Worm (Caenorhabditis elegans): ENCODE results near the gene C34D4.4.

C34D4.4 gene

DNA sequence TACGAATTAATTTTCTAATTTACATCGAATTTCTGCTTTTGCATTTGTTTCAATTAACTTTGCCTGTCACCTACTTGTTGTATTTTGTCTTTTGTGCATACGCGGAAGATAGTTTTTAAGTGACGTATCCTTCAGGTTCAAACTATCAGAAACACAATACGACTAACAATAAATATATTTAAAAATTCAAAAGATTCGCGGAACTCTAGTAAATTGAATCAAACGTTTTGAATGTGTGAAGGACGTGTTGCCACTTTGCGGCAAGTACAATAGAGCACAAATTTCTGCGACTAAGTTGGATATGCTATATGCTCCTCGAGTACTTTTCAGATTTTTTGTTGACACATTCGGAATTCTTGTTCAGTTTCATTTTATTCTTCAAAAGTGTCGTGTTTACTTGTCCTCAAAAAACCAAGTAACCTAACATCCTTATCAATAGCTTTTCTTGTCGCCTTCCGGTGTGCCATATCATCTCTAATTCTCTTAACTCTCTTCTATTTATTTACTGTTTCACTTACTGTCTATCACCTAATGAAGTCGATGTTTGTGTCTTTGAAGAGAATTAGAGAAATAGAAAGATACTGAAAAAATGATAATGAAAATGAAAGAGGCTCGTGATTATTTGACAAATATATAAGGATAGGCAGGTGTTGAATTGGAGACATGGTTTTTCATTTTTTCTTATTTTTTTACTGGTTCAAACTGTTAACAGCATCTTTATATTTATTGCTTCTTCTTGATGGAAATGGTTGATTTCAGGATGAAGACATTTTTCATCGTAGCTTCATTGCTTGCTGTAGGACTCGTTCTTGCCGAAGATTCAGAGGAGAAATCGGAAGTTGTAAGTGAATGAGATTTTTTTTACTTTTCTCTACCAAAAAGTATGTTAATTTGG lies 39.6 kb downstream of the C34D4.4 start, which contains the start of gene srlf-7 (continued):
- no peak for TF ChIP-seq mef-2 (tag; optimal IDR thresholded peaks at IDR 0.05)
- TF ChIP-seq nhr-85 (tag) = peak; percentile 86
- TF ChIP-seq swsn-7 (tag; optimal IDR thresholded peaks at IDR 0.05) = peak; percentile 2
- TF ChIP-seq lsy-2 (tag; optimal IDR thresholded peaks at IDR 0.05) = peak in 1 of 2 experiments; percentile 31
- peak; percentile 66 for TF ChIP-seq jun-1 (tag; optimal IDR thresholded peaks at IDR 0.05)
- TF ChIP-seq lin-15B (tag; optimal IDR thresholded peaks at IDR 0.05) = no peak
- peak in 5 of 6 experiments; percentile 55 to 98 (median 90) for TF ChIP-seq elt-3 (tag; optimal IDR thresholded peaks at IDR 0.05)

DNA sequence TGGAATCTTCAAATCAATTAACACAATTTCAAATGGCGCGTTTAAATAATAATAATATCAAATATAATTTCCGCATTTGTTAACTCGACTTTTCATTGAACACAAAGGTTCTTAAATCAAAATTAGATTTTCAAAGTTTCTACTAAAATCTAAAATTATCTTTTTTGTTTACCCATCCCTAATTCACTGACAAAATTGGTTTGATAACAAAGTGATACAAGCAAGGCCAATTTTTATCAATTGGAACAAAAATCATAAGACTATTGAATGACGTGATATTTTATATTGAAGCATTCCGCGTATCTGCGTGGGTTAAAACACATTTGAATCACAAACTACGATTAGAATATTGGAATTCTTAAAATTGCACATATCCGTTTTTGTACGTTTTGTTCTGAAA lies 41.2 kb downstream of the C34D4.4 start:
- TF ChIP-seq skn-1 (tag; optimal IDR thresholded peaks at IDR 0.05) = no peak
- peak; percentile 49 for TF ChIP-seq jun-1 (tag; optimal IDR thresholded peaks at IDR 0.05)
- TF ChIP-seq nhr-20 (tag; optimal IDR thresholded peaks at IDR 0.05) = peak; percentile 38
- peak in 3 of 6 experiments; percentile 6 to 73 (median 56) for TF ChIP-seq elt-3 (tag; optimal IDR thresholded peaks at IDR 0.05)
- TF ChIP-seq sup-37 (GFP tag; optimal IDR thresholded peaks at IDR 0.05) = no peak
- peak in 1 of 2 experiments; percentile 28 for TF ChIP-seq lin-35 (GFP tag; optimal IDR thresholded peaks at IDR 0.05)
- no peak for TF ChIP-seq fkh-8 (tag; optimal IDR thresholded peaks at IDR 0.05)
- TF ChIP-seq lin-14 (GFP tag; optimal IDR thresholded peaks at IDR 0.05) = peak; percentile 56
- no peak for TF ChIP-seq ztf-4 (tag; optimal IDR thresholded peaks at IDR 0.05)
- peak; percentile 69 for TF ChIP-seq nhr-71 (tag; optimal IDR thresholded peaks at IDR 0.05)
- TF ChIP-seq hlh-4 (tag; optimal IDR thresholded peaks at IDR 0.05) = no peak
- TF ChIP-seq nhr-90 (tag; optimal IDR thresholded peaks at IDR 0.05; ENCODE audit: poor library complexity) = peak; percentile 27
- peak; percentile 89 for TF ChIP-seq elt-2 (tag; optimal IDR thresholded peaks at IDR 0.05)
- TF ChIP-seq blmp-1 (tag; optimal IDR thresholded peaks at IDR 0.05) = peak; percentile 22
- no peak for TF ChIP-seq egl-27 (tag; optimal IDR thresholded peaks at IDR 0.05)
- TF ChIP-seq ceh-90 (tag; optimal IDR thresholded peaks at IDR 0.05) = no peak

DNA sequence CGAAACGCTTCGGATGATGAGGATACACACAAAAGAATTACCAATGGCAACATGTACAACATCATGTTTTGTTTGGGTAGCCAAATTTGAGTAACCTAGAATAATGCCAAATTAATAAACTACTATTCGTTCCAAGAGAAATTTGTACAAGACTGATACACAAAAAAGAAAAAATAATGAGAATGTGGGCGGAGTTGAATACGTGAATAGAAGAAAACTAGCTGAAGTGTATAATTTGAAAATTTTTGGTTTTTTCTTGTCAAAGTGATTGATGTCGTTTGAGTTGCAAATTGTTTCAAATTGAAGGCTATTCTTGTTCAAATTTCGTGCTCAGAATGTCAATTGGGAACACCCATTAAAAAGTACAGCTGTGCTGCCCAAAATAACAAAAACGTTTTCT lies 42.6 kb downstream of the C34D4.4 start, which contains the start of gene R13A1.5:
Gene R13A1.5 (minus strand): TSS at position 101 of the 400 bp plus-strand sequence.
- TF ChIP-seq nhr-47 (tag; optimal IDR thresholded peaks at IDR 0.05) (no peak), efl-1 (optimal IDR thresholded peaks at IDR 0.05) (no peak), efl-1 (GFP tag; optimal IDR thresholded peaks at IDR 0.05 in 1 of 2) (peak in 1 of 2 experiments; percentile 67)

DNA sequence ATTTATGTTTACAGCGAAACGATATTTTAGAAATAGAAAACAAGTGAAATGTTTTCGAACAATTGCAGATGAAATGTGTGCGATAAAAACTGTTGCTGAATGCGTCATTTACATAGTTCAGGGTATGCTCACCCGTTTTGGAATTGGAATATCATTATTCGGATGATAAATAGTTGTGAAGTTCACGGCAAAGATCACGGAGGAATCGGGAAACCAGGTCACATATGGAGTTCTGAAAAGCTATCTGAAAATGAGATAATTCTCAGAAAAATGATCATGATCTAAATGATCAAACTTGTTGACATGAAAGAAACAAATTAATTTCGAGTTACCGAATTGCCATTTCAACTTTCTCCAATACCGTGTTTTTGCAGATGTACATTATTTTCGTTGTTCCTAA lies 46.6 kb downstream of the C34D4.4 start, which contains the start of gene best-16:
Gene best-16 (minus strand): TSS at position 101 of the 400 bp plus-strand sequence.
- no peak for TF ChIP-seq unc-62 (GFP tag; optimal IDR thresholded peaks at IDR 0.05)
- TF ChIP-seq vab-15 (tag; optimal IDR thresholded peaks at IDR 0.05) = no peak
- no peak for TF ChIP-seq sup-37 (GFP tag; optimal IDR thresholded peaks at IDR 0.05)
- TF ChIP-seq nhr-77 (tag; optimal IDR thresholded peaks at IDR 0.05) = no peak
- no peak for TF ChIP-seq lin-39 (tag; optimal IDR thresholded peaks at IDR 0.05)
- TF ChIP-seq mab-9 (GFP tag; IDR thresholded peaks at IDR 0.05) = no peak
- no peak for TF ChIP-seq hpl-2 (GFP tag; optimal IDR thresholded peaks at IDR 0.05)
- TF ChIP-seq ztf-11 (tag; optimal IDR thresholded peaks at IDR 0.05) = no peak

DNA sequence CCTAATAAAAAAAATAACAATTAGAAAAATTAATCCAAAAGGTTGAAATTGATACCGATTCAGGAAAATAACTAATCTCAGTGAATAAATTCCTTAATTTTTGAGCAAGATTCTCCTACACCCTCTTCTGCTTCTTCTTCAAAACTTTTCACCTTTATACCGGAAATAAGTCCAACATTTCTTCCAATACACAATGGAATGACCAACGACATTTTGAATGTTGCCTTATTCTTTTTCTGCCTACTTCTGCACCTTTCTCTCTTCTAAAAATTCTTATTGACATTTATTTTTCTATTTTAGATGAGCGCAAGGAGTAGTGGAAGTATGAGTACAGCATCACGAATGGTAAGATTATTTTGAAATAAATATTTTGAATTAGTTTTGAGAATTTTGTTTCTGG lies 47.7 kb downstream of the C34D4.4 start, which contains the start of gene unc-8:
Gene unc-8 (plus strand): TSS at position 301 of the 400 bp plus-strand sequence.
- TF ChIP-seq efl-3 (GFP tag; optimal IDR thresholded peaks at IDR 0.05) (no peak), F16B12.6 (tag; optimal IDR thresholded peaks at IDR 0.05) (no peak), unc-130 (tag; optimal IDR thresholded peaks at IDR 0.05) (no peak), nhr-28 (tag; optimal IDR thresholded peaks at IDR 0.05) (no peak), sup-37 (GFP tag; optimal IDR thresholded peaks at IDR 0.05) (no peak), tlp-1 (tag; optimal IDR thresholded peaks at IDR 0.05) (no peak), dpl-1 (GFP tag; optimal IDR thresholded peaks at IDR 0.05) (no peak), nhr-85 (tag) (no peak), lin-35 (GFP tag; optimal IDR thresholded peaks at IDR 0.05) (no peak), ceh-8 (GFP tag; optimal IDR thresholded peaks at IDR 0.05) (no peak)
